Fruit fly (Drosophila melanogaster) whole organism: ENCODE data around the gene CG13362.

Experiments
- CG8478 ChIP-seq: fragments of >200 bp; optimal IDR thresholded peaks from 2 replicates; lab custom pipeline; 2018; ENCODE audit warnings: inconsistent platforms
- Dll ChIP-seq: fragments of >200 bp; optimal IDR thresholded peaks from 2 replicates; lab custom pipeline; 2017
- EcR ChIP-seq, 2 experiments: fragments of >200 bp; optimal IDR thresholded peaks; 2 replicates each; lab custom pipeline; 2017; ENCODE audit warnings: missing biosample characterization in 2 of 2, missing genetic modification characterization in 2 of 2, missing genetic modification reagents in 2 of 2
- pan ChIP-seq: fragments of >200 bp; optimal IDR thresholded peaks from 2 replicates; lab custom pipeline; 2017
- psq ChIP-seq: fragments of >200 bp; optimal IDR thresholded peaks from 2 replicates; lab custom pipeline; 2017
- usp ChIP-seq: fragments of >200 bp; optimal IDR thresholded peaks from 2 replicates; lab custom pipeline; 2017; ENCODE audit warnings: missing biosample characterization, missing genetic modification characterization, mixed read lengths

Gene CG13362

DNA sequence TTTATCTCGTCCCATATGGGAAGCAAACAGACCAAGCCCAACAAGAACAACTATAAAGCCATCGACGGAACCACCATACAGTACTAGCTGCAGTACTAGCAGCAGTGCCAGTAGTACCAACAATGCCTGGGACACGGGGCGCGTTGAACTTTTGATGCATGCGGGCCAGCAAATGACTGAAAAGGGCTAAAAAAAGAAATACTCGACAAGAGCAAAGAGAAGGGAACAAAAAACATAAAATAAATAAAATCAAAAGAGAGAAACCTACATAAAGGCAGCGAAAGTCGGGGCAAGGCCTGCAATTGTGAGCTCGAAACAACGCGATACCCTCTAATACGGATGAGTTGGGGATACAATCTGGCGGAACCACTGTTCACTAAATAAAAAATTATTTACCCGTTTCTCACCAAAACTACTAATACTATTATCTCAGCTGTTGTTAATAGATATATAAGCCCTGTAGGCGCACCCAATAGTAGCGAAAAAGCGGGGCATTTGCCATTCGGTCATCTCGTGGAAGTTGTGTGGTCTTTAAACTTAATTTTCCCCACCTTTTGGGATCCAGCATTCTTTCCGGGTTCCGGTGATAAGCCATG, 11.4 kb downstream of the CG13362 start:
- TF ChIP-seq usp (GFP tag; lab: Kevin White, UChicago) (no peak), EcR (GFP tag; optimal IDR thresholded peaks at IDR 0.05; lab: Kevin White, UChicago) (no peak), psq (lab: Kevin White, UChicago) (no peak), pan (lab: Kevin White, UChicago) (peak; percentile 55), CG8478 (lab: Kevin White, UChicago) (no peak), Dll (lab: Kevin White, UChicago) (no peak)

DNA sequence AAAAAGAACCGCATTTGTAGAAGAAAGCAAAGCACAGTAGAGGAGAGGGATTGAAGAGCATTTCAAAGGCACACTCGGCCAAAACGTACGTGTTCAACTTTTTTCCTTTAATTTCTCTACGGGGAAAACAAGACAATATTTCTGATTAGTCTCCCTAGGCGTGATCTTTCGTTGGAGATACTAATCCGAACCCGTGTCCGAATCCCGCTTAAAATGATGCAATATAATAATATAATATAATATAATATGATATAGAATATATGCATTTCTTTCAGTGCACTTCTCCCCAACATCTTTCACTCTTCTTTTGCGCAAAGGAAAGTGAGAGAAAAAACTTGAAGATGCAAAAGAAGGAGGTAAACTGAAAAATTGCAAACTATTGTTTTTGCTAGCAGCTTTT, 26.6 kb downstream of the CG13362 start:
- TF ChIP-seq Dll (lab: Kevin White, UChicago) (no peak), pan (lab: Kevin White, UChicago) (no peak), EcR (GFP tag; optimal IDR thresholded peaks at IDR 0.05; lab: Kevin White, UChicago) (no peak), CG8478 (lab: Kevin White, UChicago) (no peak), psq (lab: Kevin White, UChicago) (no peak), usp (GFP tag; lab: Kevin White, UChicago) (no peak)

DNA sequence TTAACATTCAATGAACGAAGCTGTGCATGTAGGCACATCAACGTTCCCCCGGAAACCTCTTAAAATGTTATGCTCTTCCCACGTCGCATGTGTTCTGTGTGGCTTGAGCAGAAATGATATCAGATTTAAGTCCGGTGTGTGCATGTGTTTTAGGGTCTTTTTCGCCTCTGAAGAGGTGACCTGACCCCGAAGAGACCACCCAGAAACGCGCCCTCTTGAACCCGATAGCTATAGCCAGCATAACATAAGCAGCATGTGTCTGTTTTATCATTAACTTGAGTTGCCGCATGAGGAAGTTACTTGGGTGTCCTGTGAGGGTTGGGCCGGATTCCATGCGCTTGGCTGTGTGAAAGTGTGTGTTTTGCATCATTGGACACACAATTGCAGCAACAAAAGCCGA, 32.2 kb downstream of the CG13362 start:
- TF ChIP-seq EcR (GFP tag; optimal IDR thresholded peaks at IDR 0.05; lab: Kevin White, UChicago) (no peak), usp (GFP tag; lab: Kevin White, UChicago) (no peak), pan (lab: Kevin White, UChicago) (no peak), CG8478 (lab: Kevin White, UChicago) (no peak), Dll (lab: Kevin White, UChicago) (no peak), psq (lab: Kevin White, UChicago) (no peak)

DNA sequence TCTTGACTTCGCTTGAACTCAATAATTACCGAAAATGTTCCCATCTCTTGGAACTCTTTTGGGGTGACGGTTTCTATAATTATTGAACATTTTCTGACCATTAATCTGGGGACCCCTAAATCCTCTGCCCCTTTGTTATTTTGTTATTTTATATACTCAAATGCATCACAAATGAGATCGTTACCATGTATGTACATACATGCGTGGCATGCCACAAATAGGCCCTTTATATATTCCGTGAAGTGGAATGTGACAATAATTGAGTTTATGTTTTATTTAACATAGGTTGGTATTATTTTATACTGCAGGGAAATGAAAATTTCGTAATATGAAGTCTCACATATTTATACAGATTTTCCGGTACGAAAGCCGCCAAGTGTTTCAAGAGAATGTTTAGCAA, 33.2 kb downstream of the CG13362 start:
- TF ChIP-seq usp (GFP tag; lab: Kevin White, UChicago) (no peak), Dll (lab: Kevin White, UChicago) (no peak), EcR (GFP tag; optimal IDR thresholded peaks at IDR 0.05; lab: Kevin White, UChicago) (no peak), CG8478 (lab: Kevin White, UChicago) (no peak), pan (lab: Kevin White, UChicago) (no peak), psq (lab: Kevin White, UChicago) (no peak)

DNA sequence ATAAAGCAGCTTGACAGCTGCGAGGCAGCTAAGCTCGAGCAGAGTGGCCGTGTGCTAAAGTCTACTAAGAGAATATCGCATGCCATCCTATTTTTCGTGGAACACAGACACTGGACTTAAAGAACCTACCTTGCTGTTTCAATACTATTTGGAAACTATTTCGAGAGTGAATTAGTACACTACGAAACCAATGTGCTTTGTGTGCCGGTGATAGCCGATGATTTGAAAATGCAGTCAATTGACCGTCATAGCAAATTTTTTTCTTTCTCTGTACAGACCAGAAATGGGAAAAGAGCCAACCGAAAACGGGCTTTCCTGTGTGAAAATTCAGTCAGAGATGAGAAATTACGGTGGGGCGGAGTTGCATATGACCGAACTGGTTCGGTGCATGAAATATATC, 35.7 kb downstream of the CG13362 start:
- no peak for TF ChIP-seq EcR (GFP tag; optimal IDR thresholded peaks at IDR 0.05; lab: Kevin White, UChicago)
- TF ChIP-seq pan (lab: Kevin White, UChicago) = no peak
- TF ChIP-seq CG8478 (lab: Kevin White, UChicago) = no peak
- no peak for TF ChIP-seq Dll (lab: Kevin White, UChicago)
- no peak for TF ChIP-seq usp (GFP tag; lab: Kevin White, UChicago)
- TF ChIP-seq psq (lab: Kevin White, UChicago) = no peak

DNA sequence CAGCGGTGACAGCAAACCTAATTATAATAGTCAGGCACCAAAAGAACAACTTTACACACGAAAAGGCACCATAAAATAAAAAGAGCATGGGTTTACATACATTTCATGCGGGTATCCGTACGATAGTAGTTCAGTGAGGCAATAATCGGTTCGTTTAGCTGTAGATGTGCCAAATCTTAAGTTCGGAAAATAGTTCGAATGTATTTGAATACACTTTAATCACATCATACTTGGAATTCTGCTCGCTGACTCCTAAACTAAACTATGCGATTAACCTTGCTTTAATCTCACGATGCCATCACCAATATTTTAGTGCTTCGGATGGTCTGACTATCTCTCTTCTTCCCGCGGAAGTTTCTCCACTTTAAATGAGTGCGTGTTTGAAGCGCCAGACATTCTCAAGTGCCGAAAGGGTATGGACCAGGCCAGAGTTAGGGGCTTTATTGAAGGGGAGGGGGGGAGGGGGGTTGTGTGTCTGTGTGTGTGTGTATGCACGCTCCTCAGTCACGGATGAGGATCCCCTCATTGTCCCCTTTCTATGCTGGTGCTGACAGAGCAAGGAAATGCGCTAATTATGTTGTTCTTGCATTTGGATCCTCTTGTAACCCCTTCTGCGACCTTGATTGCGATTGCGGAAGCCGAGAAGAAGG, 37.7 kb downstream of the CG13362 start:
- TF ChIP-seq CG8478 (lab: Kevin White, UChicago) (no peak), Dll (lab: Kevin White, UChicago) (no peak), usp (GFP tag; lab: Kevin White, UChicago) (no peak), psq (lab: Kevin White, UChicago) (no peak), pan (lab: Kevin White, UChicago) (no peak), EcR (GFP tag; optimal IDR thresholded peaks at IDR 0.05; lab: Kevin White, UChicago) (no peak)

DNA sequence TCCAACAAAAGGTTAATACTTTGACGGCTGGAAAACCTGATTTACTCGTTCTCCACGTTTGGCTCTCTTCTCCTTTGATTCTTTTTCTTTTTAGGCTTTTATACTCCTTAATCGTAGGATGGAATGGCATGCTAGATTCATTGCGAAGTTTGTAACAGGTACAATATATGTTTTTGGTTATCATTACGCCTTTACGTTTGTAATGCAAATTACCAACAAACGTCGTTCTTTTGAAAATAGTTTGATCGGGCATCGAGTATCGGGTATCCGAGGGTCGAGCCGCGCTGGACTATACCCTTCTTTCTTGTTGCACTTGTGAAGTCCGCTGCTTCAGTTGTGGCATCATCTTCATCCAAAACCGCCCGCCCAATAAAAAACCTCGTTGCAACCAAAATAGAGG, 39.2 kb downstream of the CG13362 start:
- TF ChIP-seq Dll (lab: Kevin White, UChicago) (no peak), usp (GFP tag; lab: Kevin White, UChicago) (no peak), psq (lab: Kevin White, UChicago) (no peak), pan (lab: Kevin White, UChicago) (peak; percentile 77), EcR (GFP tag; optimal IDR thresholded peaks at IDR 0.05; lab: Kevin White, UChicago) (no peak)

DNA sequence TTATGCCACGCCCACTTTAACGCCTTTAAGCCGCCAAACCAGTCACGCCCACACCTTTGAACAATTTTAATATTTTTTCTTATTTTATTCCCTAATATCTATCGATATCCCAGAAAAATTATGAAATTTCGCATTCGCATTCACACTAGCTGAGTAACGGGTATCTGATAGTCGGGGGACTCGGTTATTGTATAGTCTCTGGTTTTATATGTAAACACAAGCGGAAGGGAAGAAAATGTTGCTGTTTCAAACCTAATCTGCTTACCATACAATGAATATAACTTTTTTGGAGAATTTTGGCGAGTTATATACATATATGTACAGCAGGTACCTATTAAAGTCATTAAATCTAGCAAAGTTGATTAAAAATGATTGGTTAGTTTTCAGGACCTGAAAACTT, 40.2 kb downstream of the CG13362 start:
- TF ChIP-seq pan (lab: Kevin White, UChicago) (no peak), EcR (GFP tag; optimal IDR thresholded peaks at IDR 0.05; lab: Kevin White, UChicago) (no peak), psq (lab: Kevin White, UChicago) (no peak), usp (GFP tag; lab: Kevin White, UChicago) (no peak), CG8478 (lab: Kevin White, UChicago) (no peak), Dll (lab: Kevin White, UChicago) (no peak)

DNA sequence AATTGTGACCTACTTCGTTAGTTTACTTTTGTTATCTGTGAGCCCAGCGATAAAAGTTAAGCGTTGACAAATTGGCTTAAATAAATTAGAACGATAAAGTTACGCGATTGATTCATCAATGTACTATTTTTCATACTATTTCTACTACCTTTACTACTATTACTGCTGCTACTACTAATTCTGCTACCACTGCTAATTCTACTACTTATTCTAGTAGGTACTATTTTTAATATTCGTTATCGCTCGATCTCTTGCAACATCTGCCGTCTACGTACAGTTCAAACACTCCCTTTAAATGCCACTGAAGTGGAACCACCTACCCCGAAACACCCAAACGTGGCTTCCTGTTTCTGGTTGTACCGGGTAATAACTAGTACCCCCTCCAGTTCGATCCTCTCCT, 41.6 kb downstream of the CG13362 start:
- TF ChIP-seq CG8478 (lab: Kevin White, UChicago) (no peak), usp (GFP tag; lab: Kevin White, UChicago) (no peak), Dll (lab: Kevin White, UChicago) (no peak)

DNA sequence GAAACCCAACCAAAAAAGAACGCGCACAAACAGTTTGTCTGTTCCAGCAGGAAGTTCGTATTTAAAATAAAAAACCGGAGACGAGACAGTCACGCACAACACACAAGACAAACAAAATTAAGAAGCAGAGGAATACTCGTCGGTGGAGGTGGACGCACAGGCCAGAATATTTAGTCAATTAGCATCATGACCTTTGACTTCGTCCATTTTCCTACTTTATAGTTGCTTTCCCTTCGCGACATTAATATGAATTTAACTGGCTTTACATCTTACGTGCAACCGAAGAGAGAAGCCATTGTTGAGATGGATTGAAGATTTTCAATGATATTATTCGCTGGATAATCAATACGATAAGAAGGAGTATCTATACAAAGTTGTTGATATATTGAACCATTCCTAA, 48.6 kb downstream of the CG13362 start:
- TF ChIP-seq Dll (lab: Kevin White, UChicago) (no peak), EcR (GFP tag; optimal IDR thresholded peaks at IDR 0.05; lab: Kevin White, UChicago) (no peak), pan (lab: Kevin White, UChicago) (no peak), psq (lab: Kevin White, UChicago) (no peak), CG8478 (lab: Kevin White, UChicago) (no peak), usp (GFP tag; lab: Kevin White, UChicago) (no peak)
